Worm (Caenorhabditis elegans) whole organism, late embryonic: ENCODE data around the gene C35B1.9.

Experiments used
- C08G9.2 ChIP-seq: sonication (generic microtip); optimal IDR thresholded peaks from 2 replicates; lab custom pipeline; 2016; ENCODE audit warnings: mild to moderate bottlenecking, missing genetic modification characterization, moderate library complexity, missing compliant biosample characterization
- C38D4.7 ChIP-seq: fragments of 200-800 bp; sonication (Bioruptor generic); optimal IDR thresholded peaks from 2 replicates; lab custom pipeline; 2018; ENCODE audit warnings: mild to moderate bottlenecking, missing genetic modification characterization, moderate library complexity, missing compliant biosample characterization
- K09A11.1 ChIP-seq: sonication (generic microtip); optimal IDR thresholded peaks from 2 replicates; lab custom pipeline; 2017; ENCODE audit warnings: antibody characterized with exemption, mild to moderate bottlenecking, missing genetic modification characterization, missing compliant biosample characterization; ENCODE audit not compliant: insufficient read depth
- T23F11.4 ChIP-seq: fragments of 200-800 bp; sonication (Bioruptor generic); optimal IDR thresholded peaks from 2 replicates; lab custom pipeline; 2018; ENCODE audit warnings: mild to moderate bottlenecking, missing genetic modification characterization, missing compliant biosample characterization
- ahr-1 ChIP-seq: sonication (generic microtip); optimal IDR thresholded peaks from 2 replicates; lab custom pipeline; 2016; ENCODE audit warnings: missing genetic modification characterization, missing compliant biosample characterization
- ama-1 ChIP-seq: fragments of 150-350 bp; optimal IDR thresholded peaks from 2 replicates; lab custom pipeline; 2014
- ceh-14 ChIP-seq: sonication (generic microtip); optimal IDR thresholded peaks from 2 replicates; lab custom pipeline; 2016; ENCODE audit warnings: missing genotype, missing genetic modification characterization, missing compliant biosample characterization
- ceh-18 ChIP-seq: sonication (generic microtip); optimal IDR thresholded peaks from 2 replicates; lab custom pipeline; 2016; ENCODE audit warnings: missing genetic modification characterization, missing compliant biosample characterization
- ceh-19 ChIP-seq: fragments of 200-800 bp; sonication (Bioruptor generic); optimal IDR thresholded peaks from 2 replicates; lab custom pipeline; 2018; ENCODE audit warnings: mild to moderate bottlenecking, missing genetic modification characterization, missing compliant biosample characterization
- ceh-22 ChIP-seq: sonication (generic microtip); optimal IDR thresholded peaks from 2 replicates; lab custom pipeline; 2017; ENCODE audit warnings: missing biosample characterization, missing genetic modification characterization
- ceh-34 ChIP-seq: sonication (generic microtip); optimal IDR thresholded peaks from 2 replicates; lab custom pipeline; 2016; ENCODE audit warnings: mild to moderate bottlenecking, missing genetic modification characterization, missing compliant biosample characterization
- ceh-48 ChIP-seq: sonication (generic microtip); optimal IDR thresholded peaks from 2 replicates; lab custom pipeline; 2016; ENCODE audit warnings: missing genetic modification characterization, inconsistent platforms, missing compliant biosample characterization
- ceh-9 ChIP-seq: sonication (generic microtip); optimal IDR thresholded peaks from 2 replicates; lab custom pipeline; 2016; ENCODE audit warnings: mild to moderate bottlenecking, missing genetic modification characterization, inconsistent platforms, missing compliant biosample characterization
- dmd-4 ChIP-seq: sonication (generic microtip); optimal IDR thresholded peaks from 2 replicates; lab custom pipeline; 2016; ENCODE audit warnings: borderline replicate concordance, missing genetic modification characterization, missing compliant biosample characterization
- elt-2 ChIP-seq: sonication (generic microtip); optimal IDR thresholded peaks from 2 replicates; lab custom pipeline; 2016; ENCODE audit warnings: missing genetic modification reagents, missing genetic modification characterization, missing compliant biosample characterization
- elt-4 ChIP-seq: sonication (generic microtip); optimal IDR thresholded peaks from 2 replicates; lab custom pipeline; 2016; ENCODE audit warnings: missing genetic modification characterization, missing compliant biosample characterization
- eyg-1 ChIP-seq: sonication (generic microtip); optimal IDR thresholded peaks from 2 replicates; lab custom pipeline; 2016; ENCODE audit warnings: missing genotype, missing genetic modification characterization, missing compliant biosample characterization
- fax-1 ChIP-seq: sonication (generic microtip); optimal IDR thresholded peaks from 2 replicates; lab custom pipeline; 2016; ENCODE audit warnings: missing genotype, missing genetic modification characterization, missing compliant biosample characterization
- gmeb-2 ChIP-seq: sonication (generic microtip); optimal IDR thresholded peaks from 2 replicates; lab custom pipeline; 2016; ENCODE audit warnings: missing genetic modification characterization, inconsistent platforms, missing compliant biosample characterization
- hlh-6 ChIP-seq: sonication (generic microtip); optimal IDR thresholded peaks from 2 replicates; lab custom pipeline; 2016; ENCODE audit warnings: missing genotype, missing genetic modification characterization, missing compliant biosample characterization
- nhr-232 ChIP-seq: sonication (generic microtip); optimal IDR thresholded peaks from 2 replicates; lab custom pipeline; 2016; ENCODE audit warnings: missing genetic modification characterization, missing compliant biosample characterization
- npax-4 ChIP-seq: sonication (generic microtip); optimal IDR thresholded peaks from 2 replicates; lab custom pipeline; 2016; ENCODE audit warnings: missing genetic modification characterization, missing compliant biosample characterization
- pag-3 ChIP-seq: sonication (generic microtip); optimal IDR thresholded peaks from 2 replicates; lab custom pipeline; 2016; ENCODE audit warnings: missing compliant biosample characterization, missing genetic modification characterization, borderline replicate concordance
- pha-2 ChIP-seq: sonication (generic microtip); optimal IDR thresholded peaks from 2 replicates; lab custom pipeline; 2017; ENCODE audit warnings: mild to moderate bottlenecking, missing genetic modification characterization, missing compliant biosample characterization
- pha-4 ChIP-seq: fragments of 150-350 bp; optimal IDR thresholded peaks from 2 replicates; lab custom pipeline; 2018; ENCODE audit warnings: missing biosample characterization, missing genetic modification reagents, missing genetic modification characterization
- pqm-1 ChIP-seq: sonication (generic microtip); optimal IDR thresholded peaks from 2 replicates; lab custom pipeline; 2016; ENCODE audit warnings: missing genetic modification characterization, missing compliant biosample characterization
- ref-2 ChIP-seq: sonication (generic microtip); optimal IDR thresholded peaks from 2 replicates; lab custom pipeline; 2016; ENCODE audit warnings: missing genetic modification characterization, missing compliant biosample characterization
- rnt-1 ChIP-seq: sonication (generic microtip); optimal IDR thresholded peaks from 2 replicates; lab custom pipeline; 2016; ENCODE audit warnings: missing genetic modification characterization, missing compliant biosample characterization
- sdc-2 ChIP-seq: sonication (generic microtip); optimal IDR thresholded peaks from 2 replicates; lab custom pipeline; 2016; ENCODE audit warnings: missing genotype, missing genetic modification characterization, missing compliant biosample characterization
- sox-2 ChIP-seq: fragments of 200-800 bp; sonication (Bioruptor generic); IDR thresholded peaks from 2 replicates; pipeline ENCODE4 v1.3.6; 2022; ENCODE audit warnings: missing genetic modification reagents, missing genetic modification characterization, missing compliant biosample characterization
- syd-9 ChIP-seq: sonication (generic microtip); optimal IDR thresholded peaks from 2 replicates; lab custom pipeline; 2016; ENCODE audit warnings: mild to moderate bottlenecking, missing genetic modification characterization, moderate library complexity, missing compliant biosample characterization
- tbx-2 ChIP-seq: sonication (generic microtip); optimal IDR thresholded peaks from 2 replicates; lab custom pipeline; 2016; ENCODE audit warnings: missing genetic modification characterization, missing compliant biosample characterization
- tbx-7 ChIP-seq: sonication (generic microtip); optimal IDR thresholded peaks from 2 replicates; lab custom pipeline; 2016; ENCODE audit warnings: missing genotype, missing genetic modification characterization, missing compliant biosample characterization
- ttx-3 ChIP-seq: sonication (generic microtip); optimal IDR thresholded peaks from 2 replicates; lab custom pipeline; 2016; ENCODE audit warnings: missing genetic modification reagents, missing genetic modification characterization, missing compliant biosample characterization
- unc-3 ChIP-seq, 2 experiments: fragments of 200-800 bp in 1 of 2; sonication (Bioruptor generic) in 1 of 2; sonication (generic microtip) in 1 of 2; conservative IDR thresholded peaks in 1 of 2; optimal IDR thresholded peaks in 1 of 2; 2 replicates each; pipeline versions ENCODE4 v1.3.6 to Lab custom; 2016 to 2022; ENCODE audit warnings: missing compliant biosample characterization in 2 of 2, missing genetic modification characterization in 2 of 2, missing genetic modification reagents in 1 of 2
- unc-55 ChIP-seq: sonication (generic microtip); optimal IDR thresholded peaks from 2 replicates; lab custom pipeline; 2017; ENCODE audit warnings: missing biosample characterization, missing genetic modification reagents, missing genetic modification characterization
- unc-86 ChIP-seq: sonication (generic microtip); optimal IDR thresholded peaks from 2 replicates; lab custom pipeline; 2016; ENCODE audit warnings: missing genetic modification characterization, missing compliant biosample characterization
- ztf-16 ChIP-seq: sonication (generic microtip); optimal IDR thresholded peaks from 2 replicates; lab custom pipeline; 2017; ENCODE audit warnings: missing genetic modification characterization, missing compliant biosample characterization

Gene C35B1.9

ce11 chrIV:4117432-4117831 lies 36.7 kb upstream of the C35B1.9 start, which contains the start of gene drd-50:
Gene drd-50 (plus strand): TSS chrIV:4117732.
- no peak for TF ChIP-seq ceh-19 (GFP tag; lab: Kevin White, UChicago)

ce11 chrIV:4115634-4116033 lies 34.9 kb upstream of the C35B1.9 start, which contains the start of the genes F49F1.4 and F49F1.2:
Gene F49F1.4 (minus strand): TSS chrIV:4115734.
Gene F49F1.2 (plus strand): TSS chrIV:4115943.
- TF ChIP-seq sdc-2 (tag; lab: Kevin White, UChicago) (no peak), elt-2 (tag; lab: Kevin White, UChicago) (no peak), hlh-6 (tag; lab: Kevin White, UChicago) (no peak), K09A11.1 (no peak), rnt-1 (tag; lab: Kevin White, UChicago) (no peak), pqm-1 (tag; lab: Kevin White, UChicago) (no peak), ceh-9 (tag; lab: Kevin White, UChicago) (no peak), T23F11.4 (GFP tag; lab: Kevin White, UChicago) (no peak), ceh-14 (tag; lab: Kevin White, UChicago) (no peak), tbx-2 (tag; lab: Kevin White, UChicago) (no peak), ceh-48 (no peak), elt-4 (tag; lab: Kevin White, UChicago) (no peak), pag-3 (tag; lab: Kevin White, UChicago) (no peak), dmd-4 (tag; lab: Kevin White, UChicago) (no peak), ahr-1 (tag; lab: Kevin White, UChicago) (no peak), pha-4 (tag; lab: Kevin White, UChicago) (no peak), ama-1 (lab: Kevin White, UChicago) (no peak)

DNA sequence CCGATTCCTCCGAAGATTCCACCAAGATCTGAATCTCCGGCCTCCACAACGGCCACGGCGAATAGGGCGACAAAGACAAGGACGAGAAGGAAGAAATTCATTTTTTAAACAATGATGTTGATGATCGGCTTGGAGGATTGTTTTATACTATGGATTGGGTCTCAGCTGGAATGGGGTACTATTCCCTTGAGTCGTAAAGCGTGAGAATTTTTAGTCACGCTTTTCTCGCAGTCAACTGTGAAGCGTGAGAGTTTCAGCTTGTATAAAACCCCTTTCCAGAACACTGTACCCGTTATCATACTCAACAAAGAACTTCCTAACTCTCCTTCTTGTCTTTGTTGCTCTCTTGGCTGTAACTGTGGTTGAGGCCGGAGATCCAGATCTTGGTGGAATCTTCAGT lies 33.8 kb upstream of the C35B1.9 start, which contains the start of gene F49F1.15:
TSS of gene F49F1.15 (minus strand) at position 101 of the 400 bp plus-strand sequence.
- TF ChIP-seq sdc-2 (tag; lab: Kevin White, UChicago) (no peak), pqm-1 (tag; lab: Kevin White, UChicago) (no peak), ttx-3 (no peak), ceh-34 (tag; lab: Kevin White, UChicago) (no peak), unc-86 (tag; lab: Kevin White, UChicago) (no peak), eyg-1 (tag; lab: Kevin White, UChicago) (no peak), unc-3 (GFP tag; conservative IDR thresholded peaks at IDR 0.05; lab: Robert Waterston, UW) (no peak), unc-3 (tag; optimal IDR thresholded peaks at IDR 0.05; lab: Kevin White, UChicago) (no peak), elt-4 (tag; lab: Kevin White, UChicago) (no peak), gmeb-2 (no peak)

ce11 chrIV:4112387-4112786 lies 31.6 kb upstream of the C35B1.9 start, which contains the start of gene F49F1.14:
Gene F49F1.14 (minus strand): TSS chrIV:4112487.
- TF ChIP-seq npax-4, result no peak
- TF ChIP-seq sox-2 (GFP tag; lab: Robert Waterston, UW), result no peak
- no peak for TF ChIP-seq fax-1 (tag; lab: Kevin White, UChicago)
- no peak for TF ChIP-seq eyg-1 (tag; lab: Kevin White, UChicago)
- no peak for TF ChIP-seq hlh-6 (tag; lab: Kevin White, UChicago)
- TF ChIP-seq pha-4 (tag; lab: Kevin White, UChicago), result no peak
- TF ChIP-seq ztf-16 (tag; lab: Kevin White, UChicago), result no peak
- TF ChIP-seq nhr-232, result no peak
- TF ChIP-seq pha-2 (tag; lab: Kevin White, UChicago), result no peak
- TF ChIP-seq ref-2, result no peak
- TF ChIP-seq pag-3 (tag; lab: Kevin White, UChicago), result no peak
- no peak for TF ChIP-seq unc-3 (GFP tag; conservative IDR thresholded peaks at IDR 0.05; lab: Robert Waterston, UW)
- TF ChIP-seq unc-3 (tag; optimal IDR thresholded peaks at IDR 0.05; lab: Kevin White, UChicago), result no peak
- TF ChIP-seq C38D4.7, result no peak
- no peak for TF ChIP-seq unc-55 (GFP tag; lab: Kevin White, UChicago)
- TF ChIP-seq syd-9 (tag; lab: Kevin White, UChicago), result no peak
- no peak for TF ChIP-seq ttx-3
- no peak for TF ChIP-seq ceh-22
- no peak for TF ChIP-seq ceh-18 (tag; lab: Kevin White, UChicago)
- TF ChIP-seq C08G9.2 (tag; lab: Kevin White, UChicago), result no peak
- no peak for TF ChIP-seq tbx-7 (tag; lab: Kevin White, UChicago)
